Fruit fly (Drosophila melanogaster) whole organism, pupa: ENCODE results near the gene homer.

Experiments used
- CG10348 ChIP-seq: fragments of 200-800 bp; sonication (Bioruptor generic); IDR thresholded peaks from 2 replicates; pipeline ENCODE4 v1.3.6; 2022; ENCODE audit warnings: missing biosample characterization, missing genetic modification characterization
- CG12605 ChIP-seq: fragments of 200-800 bp; sonication (Bioruptor generic); IDR thresholded peaks from 2 replicates; pipeline ENCODE4 v1.3.6; 2022; ENCODE audit warnings: missing biosample characterization, missing genetic modification characterization
- CG13204 ChIP-seq: fragments of 200-800 bp; sonication (Bioruptor generic); optimal IDR thresholded peaks from 2 replicates; lab custom pipeline; 2018; ENCODE audit warnings: missing biosample characterization, mild to moderate bottlenecking, missing genetic modification characterization, moderate library complexity
- CG14655 ChIP-seq: fragments of 200-800 bp; sonication (Bioruptor generic); optimal IDR thresholded peaks from 3 replicates; lab custom pipeline; 2017; ENCODE audit warnings: mild to moderate bottlenecking, missing biosample characterization, missing genetic modification reagents, missing genetic modification characterization
- CG15710 ChIP-seq: fragments of 200-800 bp; sonication (Bioruptor generic); optimal IDR thresholded peaks from 2 replicates; lab custom pipeline; 2018; ENCODE audit warnings: missing biosample characterization, mild to moderate bottlenecking, missing genetic modification characterization, moderate library complexity
- CG32121 ChIP-seq: fragments of 200-800 bp; sonication (Bioruptor generic); IDR thresholded peaks from 2 replicates; pipeline ENCODE4 v1.3.6; 2022; ENCODE audit warnings: missing biosample characterization, missing genetic modification characterization
- CG34367 ChIP-seq: fragments of 200-800 bp; sonication (Bioruptor generic); optimal IDR thresholded peaks from 2 replicates; lab custom pipeline; 2018; ENCODE audit warnings: missing biosample characterization, mild to moderate bottlenecking, missing genetic modification characterization
- CG8301 ChIP-seq: fragments of 200-800 bp; sonication (Bioruptor generic); optimal IDR thresholded peaks from 2 replicates; lab custom pipeline; 2018; ENCODE audit warnings: missing biosample characterization, mild to moderate bottlenecking, missing genetic modification characterization
- EcR ChIP-seq: fragments of 200-800 bp; sonication (Bioruptor generic); optimal IDR thresholded peaks from 3 replicates; lab custom pipeline; 2019; ENCODE audit warnings: missing biosample characterization, missing genetic modification characterization, mild to moderate bottlenecking, moderate library complexity, missing genetic modification reagents
- Pif1A ChIP-seq: fragments of 200-800 bp; sonication (Bioruptor generic); optimal IDR thresholded peaks from 3 replicates; lab custom pipeline; 2016; ENCODE audit warnings: missing biosample characterization, missing genetic modification characterization
- Snoo ChIP-seq: fragments of 200-800 bp; sonication (Bioruptor generic); optimal IDR thresholded peaks from 3 replicates; lab custom pipeline; 2017; ENCODE audit warnings: missing biosample characterization, mild to moderate bottlenecking, missing genetic modification characterization, inconsistent platforms
- rn ChIP-seq: fragments of 200-800 bp; sonication (Bioruptor generic); IDR thresholded peaks from 2 replicates; pipeline ENCODE4 v1.3.6; 2022; ENCODE audit warnings: missing biosample characterization, missing genetic modification characterization

- TF ChIP-seq CG34367 (no peak), rn (GFP tag; lab: Robert Waterston, UW) (no peak), EcR (GFP tag; lab: Kevin White, UChicago) (no peak), CG12605 (no peak), CG14655 (GFP tag; lab: Kevin White, UChicago) (no peak), CG13204 (GFP tag; lab: Kevin White, UChicago) (no peak), Snoo (no peak), CG15710 (tag; lab: Kevin White, UChicago) (no peak), Pif1A (GFP tag; lab: Kevin White, UChicago) (no peak), CG10348 (GFP tag; lab: Robert Waterston, UW) (no peak), CG32121 (no peak), CG8301 (tag; lab: Kevin White, UChicago) (no peak)
Observed at dm6 chr2L:6705081-6705480, 18.1 kb downstream of the homer start.
